Fruit fly (Drosophila melanogaster) whole organism, embryonic: ENCODE data around the gene Dmtn.

Source experiments
- CG10147 ChIP-seq: fragments of 200-800 bp; sonication (Bioruptor generic); optimal IDR thresholded peaks from 2 replicates; lab custom pipeline; 2019; ENCODE audit warnings: missing biosample characterization, mild to moderate bottlenecking, missing genetic modification characterization, moderate library complexity
- CG10267 ChIP-seq: fragments of 200-800 bp; sonication (Bioruptor generic); optimal IDR thresholded peaks from 2 replicates; lab custom pipeline; 2018; ENCODE audit warnings: missing biosample characterization, mild to moderate bottlenecking, missing genetic modification characterization, moderate library complexity
- CG10959 ChIP-seq: fragments of 200-800 bp; sonication (Bioruptor generic); IDR thresholded peaks from 2 replicates; pipeline ENCODE4 v1.3.6; 2022; ENCODE audit warnings: missing biosample characterization, missing genetic modification characterization
- CG11504 ChIP-seq: fragments of 200-800 bp; sonication (Bioruptor generic); optimal IDR thresholded peaks from 3 replicates; lab custom pipeline; 2019; ENCODE audit warnings: missing biosample characterization, mild to moderate bottlenecking, missing genetic modification characterization, moderate library complexity
- CG12299 ChIP-seq: fragments of 200-800 bp; sonication (Bioruptor generic); optimal IDR thresholded peaks from 2 replicates; lab custom pipeline; 2018; ENCODE audit warnings: missing biosample characterization, mild to moderate bottlenecking, missing genetic modification characterization
- CG13775 ChIP-seq: fragments of 200-800 bp; sonication (Bioruptor generic); optimal IDR thresholded peaks from 3 replicates; lab custom pipeline; 2017; ENCODE audit warnings: missing biosample characterization, mild to moderate bottlenecking, missing genetic modification characterization
- CG13894 ChIP-seq: fragments of 200-800 bp; sonication (Bioruptor generic); optimal IDR thresholded peaks from 3 replicates; lab custom pipeline; 2018; ENCODE audit warnings: missing biosample characterization, mild to moderate bottlenecking, missing genetic modification characterization, moderate library complexity
- CG14667 ChIP-seq: fragments of 200-800 bp; sonication (Bioruptor generic); IDR thresholded peaks from 2 replicates; pipeline ENCODE4 v1.3.6; 2022; ENCODE audit warnings: missing biosample characterization, missing genetic modification characterization
- CG17186 ChIP-seq: fragments of 200-800 bp; sonication (Bioruptor generic); optimal IDR thresholded peaks from 3 replicates; lab custom pipeline; 2017; ENCODE audit warnings: missing biosample characterization, missing genetic modification reagents, missing genetic modification characterization
- CG17612 ChIP-seq: fragments of 200-800 bp; sonication (Bioruptor generic); IDR thresholded peaks from 2 replicates; pipeline ENCODE4 v1.3.6; 2022; ENCODE audit warnings: missing biosample characterization, missing genetic modification characterization
- CG1792 ChIP-seq: fragments of 200-800 bp; sonication (Bioruptor generic); optimal IDR thresholded peaks from 2 replicates; lab custom pipeline; 2016; ENCODE audit warnings: missing biosample characterization, missing genetic modification characterization
- CG2120 ChIP-seq: fragments of 200-800 bp; sonication (Bioruptor generic); optimal IDR thresholded peaks from 3 replicates; lab custom pipeline; 2016; ENCODE audit warnings: missing biosample characterization, missing genetic modification characterization
- CG2712 ChIP-seq: fragments of 200-800 bp; optimal IDR thresholded peaks from 3 replicates; lab custom pipeline; 2019; ENCODE audit warnings: missing biosample characterization, mild to moderate bottlenecking, missing genetic modification characterization, moderate library complexity
- CG2889 ChIP-seq: fragments of 200-800 bp; sonication (Bioruptor generic); IDR thresholded peaks from 3 replicates; pipeline ENCODE4 v1.3.6; 2022; ENCODE audit warnings: missing biosample characterization, missing genetic modification characterization
- CG30431 ChIP-seq: fragments of 200-800 bp; sonication (Bioruptor generic); optimal IDR thresholded peaks from 2 replicates; lab custom pipeline; 2017; ENCODE audit warnings: missing biosample characterization, missing genetic modification characterization
- CG4730 ChIP-seq: fragments of 200-800 bp; sonication (Bioruptor generic); IDR thresholded peaks from 2 replicates; pipeline ENCODE4 v1.3.6; 2022; ENCODE audit warnings: missing biosample characterization, missing genetic modification characterization
- CG8478 ChIP-seq: fragments of >200 bp; optimal IDR thresholded peaks from 2 replicates; lab custom pipeline; 2018
- CG9609 ChIP-seq: fragments of 200-800 bp; sonication (Bioruptor generic); optimal IDR thresholded peaks from 3 replicates; lab custom pipeline; 2016; ENCODE audit warnings: missing biosample characterization, missing genetic modification characterization
- CG9817 ChIP-seq: fragments of 200-800 bp; sonication (Bioruptor generic); optimal IDR thresholded peaks from 2 replicates; lab custom pipeline; 2018; ENCODE audit warnings: missing biosample characterization, mild to moderate bottlenecking, missing genetic modification characterization, moderate library complexity
- CoRest ChIP-seq: fragments of 200-800 bp; sonication (Bioruptor generic); optimal IDR thresholded peaks from 3 replicates; lab custom pipeline; 2018; ENCODE audit warnings: missing biosample characterization, mild to moderate bottlenecking, missing genetic modification characterization, moderate library complexity
- D19B ChIP-seq: fragments of 200-800 bp; sonication (Bioruptor generic); optimal IDR thresholded peaks from 2 replicates; lab custom pipeline; 2017; ENCODE audit warnings: missing biosample characterization, mild to moderate bottlenecking, missing genetic modification characterization
- Dfd ChIP-seq, 2 experiments: fragments of >200 bp; optimal IDR thresholded peaks; 2 replicates each; lab custom pipeline; 2017; ENCODE audit warnings: missing biosample characterization in 2 of 2, missing genetic modification characterization in 2 of 2
- Eip74EF ChIP-seq, 2 experiments: fragments of 200-800 bp in 1 of 2; fragments of >200 bp in 1 of 2; sonication (Bioruptor generic) in 1 of 2; optimal IDR thresholded peaks; 2 replicates each; lab custom pipeline; 2017 to 2019; ENCODE audit warnings: missing biosample characterization in 2 of 2, missing genetic modification characterization in 2 of 2, mild to moderate bottlenecking in 1 of 2, moderate library complexity in 1 of 2
- Fer3 ChIP-seq: fragments of 200-800 bp; sonication (Bioruptor generic); optimal IDR thresholded peaks from 2 replicates; lab custom pipeline; 2018; ENCODE audit warnings: missing biosample characterization, mild to moderate bottlenecking, missing genetic modification characterization, moderate library complexity
- HHEX ChIP-seq: fragments of 200-800 bp; sonication (Bioruptor generic); optimal IDR thresholded peaks from 3 replicates; lab custom pipeline; 2017; ENCODE audit warnings: missing biosample characterization, mild to moderate bottlenecking, missing genetic modification characterization, missing genetic modification reagents
- Hr51 ChIP-seq, 2 experiments: fragments of 200-800 bp; sonication (Bioruptor generic); optimal IDR thresholded peaks; 2 replicates in 1 of 2; 3 replicates in 1 of 2; lab custom pipeline; 2016 to 2018; ENCODE audit warnings: missing biosample characterization in 2 of 2, missing genetic modification characterization in 2 of 2, mild to moderate bottlenecking in 1 of 2, moderate library complexity in 1 of 2
- Lpt ChIP-seq: fragments of >200 bp; optimal IDR thresholded peaks from 2 replicates; lab custom pipeline; 2018; ENCODE audit warnings: missing biosample characterization, missing genetic modification characterization
- MBD-R2 ChIP-seq: fragments of 200-800 bp; sonication (Bioruptor generic); IDR thresholded peaks from 2 replicates; pipeline ENCODE4 v1.3.6; 2022; ENCODE audit warnings: missing biosample characterization, missing genetic modification characterization
- Max ChIP-seq: fragments of 200-800 bp; sonication (Bioruptor generic); optimal IDR thresholded peaks from 2 replicates; lab custom pipeline; 2016; ENCODE audit warnings: missing biosample characterization, mild to moderate bottlenecking, missing genetic modification characterization
- Mes4 ChIP-seq: fragments of 200-800 bp; sonication (Bioruptor generic); optimal IDR thresholded peaks from 2 replicates; lab custom pipeline; 2016; ENCODE audit warnings: missing biosample characterization, missing genetic modification characterization
- NfI ChIP-seq: fragments of 200-800 bp; sonication (Bioruptor generic); optimal IDR thresholded peaks from 3 replicates; lab custom pipeline; 2018; ENCODE audit warnings: missing biosample characterization, mild to moderate bottlenecking, missing genetic modification characterization, moderate library complexity
- ara ChIP-seq: fragments of 200-800 bp; sonication (Bioruptor generic); IDR thresholded peaks from 2 replicates; pipeline ENCODE4 v1.3.6; 2022; ENCODE audit warnings: missing biosample characterization, missing genetic modification characterization
- az2 ChIP-seq: fragments of 200-800 bp; sonication (Bioruptor generic); optimal IDR thresholded peaks from 3 replicates; lab custom pipeline; 2016; ENCODE audit warnings: missing biosample characterization, missing genetic modification characterization
- crc ChIP-seq: fragments of 200-800 bp; sonication (Bioruptor generic); optimal IDR thresholded peaks from 2 replicates; lab custom pipeline; 2016; ENCODE audit warnings: missing biosample characterization, missing genetic modification characterization
- grn ChIP-seq: fragments of 200-800 bp; sonication (Bioruptor generic); optimal IDR thresholded peaks from 3 replicates; lab custom pipeline; 2017; ENCODE audit warnings: missing biosample characterization, missing genetic modification characterization
- gt ChIP-seq: fragments of 200-800 bp; sonication (Bioruptor generic); IDR thresholded peaks from 2 replicates; pipeline ENCODE4 v1.3.6; 2022; ENCODE audit warnings: missing biosample characterization, missing genetic modification characterization
- inv ChIP-seq: fragments of 200-800 bp; sonication (Bioruptor generic); IDR thresholded peaks from 2 replicates; pipeline ENCODE4 v1.3.6; 2022; ENCODE audit warnings: missing biosample characterization, missing genetic modification characterization; ENCODE audit not compliant: partially characterized antibody
- kah ChIP-seq: fragments of 200-800 bp; sonication (Bioruptor generic); optimal IDR thresholded peaks from 2 replicates; lab custom pipeline; 2018; ENCODE audit warnings: missing biosample characterization, mild to moderate bottlenecking, missing genetic modification characterization
- maf-S ChIP-seq: fragments of 200-800 bp; sonication (Bioruptor generic); optimal IDR thresholded peaks from 2 replicates; lab custom pipeline; 2016; ENCODE audit warnings: missing biosample characterization, missing genetic modification characterization
- odd ChIP-seq: fragments of 200-800 bp; sonication (Bioruptor generic); optimal IDR thresholded peaks from 2 replicates; lab custom pipeline; 2017; ENCODE audit warnings: missing biosample characterization, mild to moderate bottlenecking, missing genetic modification characterization
- otp ChIP-seq: fragments of 200-800 bp; sonication (Bioruptor generic); IDR thresholded peaks from 3 replicates; pipeline ENCODE4, ENCODE4 v1.3.6; 2022; ENCODE audit warnings: missing biosample characterization, missing genetic modification characterization
- pb ChIP-seq: fragments of 200-800 bp; sonication (Bioruptor generic); optimal IDR thresholded peaks from 3 replicates; lab custom pipeline; 2016; ENCODE audit warnings: missing biosample characterization, missing genetic modification characterization
- pzg ChIP-seq: fragments of 200-800 bp; sonication (Bioruptor generic); optimal IDR thresholded peaks from 3 replicates; lab custom pipeline; 2018; ENCODE audit warnings: missing biosample characterization, mild to moderate bottlenecking, missing genetic modification characterization, moderate library complexity
- rib ChIP-seq: fragments of 200-800 bp; sonication (Bioruptor generic); IDR thresholded peaks from 2 replicates; pipeline ENCODE4 v1.3.6; 2022; ENCODE audit warnings: missing biosample characterization, missing genetic modification characterization
- sens-2 ChIP-seq: fragments of 200-800 bp; sonication (Bioruptor generic); IDR thresholded peaks from 2 replicates; pipeline ENCODE4 v1.3.6; 2022; ENCODE audit warnings: missing biosample characterization, missing genetic modification characterization
- sima ChIP-seq: fragments of 200-800 bp; sonication (Bioruptor generic); optimal IDR thresholded peaks from 2 replicates; lab custom pipeline; 2016; ENCODE audit warnings: missing biosample characterization, missing genetic modification characterization
- slbo ChIP-seq: fragments of 200-800 bp; sonication (Bioruptor generic); IDR thresholded peaks from 2 replicates; pipeline ENCODE4 v1.3.6; 2022; ENCODE audit warnings: missing biosample characterization, missing genetic modification characterization
- so ChIP-seq: fragments of 200-800 bp; sonication (Bioruptor generic); IDR thresholded peaks from 3 replicates; pipeline ENCODE4 v1.3.6; 2022; ENCODE audit warnings: missing biosample characterization, missing genetic modification characterization
- sr ChIP-seq: fragments of 200-800 bp; sonication (Bioruptor generic); IDR thresholded peaks from 3 replicates; pipeline ENCODE4 v1.3.6; 2022; ENCODE audit warnings: missing biosample characterization, missing genetic modification characterization
- tgo ChIP-seq: fragments of 200-800 bp; sonication (Bioruptor generic); IDR thresholded peaks from 3 replicates; pipeline ENCODE4 v1.3.6; 2022; ENCODE audit warnings: missing biosample characterization, missing genetic modification characterization
- tin ChIP-seq: fragments of 200-800 bp; sonication (Bioruptor generic); optimal IDR thresholded peaks from 3 replicates; lab custom pipeline; 2016; ENCODE audit warnings: missing biosample characterization, missing genetic modification characterization
- tio ChIP-seq: fragments of 200-800 bp; sonication (Bioruptor generic); optimal IDR thresholded peaks from 2 replicates; lab custom pipeline; 2017; ENCODE audit warnings: missing biosample characterization, missing genetic modification characterization, inconsistent platforms
- z ChIP-seq: fragments of 200-800 bp; sonication (Bioruptor generic); IDR thresholded peaks from 3 replicates; pipeline ENCODE4 v1.3.6; 2022; ENCODE audit warnings: missing biosample characterization, missing genetic modification characterization

Dmtn gene

DNA sequence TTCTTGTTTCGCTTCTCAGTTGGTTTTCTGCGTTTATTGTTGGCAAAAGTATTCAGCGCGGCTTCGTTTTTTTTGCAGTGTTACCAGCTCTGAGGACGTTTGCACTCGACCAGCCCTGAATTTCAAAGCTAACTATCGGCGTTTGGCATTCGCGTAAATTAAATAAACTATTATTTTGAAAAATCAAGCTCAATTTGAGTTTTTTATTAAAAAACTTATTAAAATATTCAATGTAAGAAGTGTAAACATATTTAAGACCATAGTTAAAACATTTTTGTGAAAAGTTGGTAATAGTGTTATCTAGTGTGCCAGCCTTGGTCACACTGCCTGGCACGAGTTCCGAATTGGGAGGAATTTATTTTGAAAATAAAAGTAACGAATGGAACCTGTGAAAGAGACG is 59.9 kb downstream of the Dmtn start, which contains the start of the genes SmD2 and CG18048 (continued):
- TF ChIP-seq CG17186 (GFP tag; lab: Kevin White, UChicago) (peak; percentile 67), MBD-R2 (GFP tag; lab: Robert Waterston, UW) (peak; percentile 92), odd (GFP tag; lab: Kevin White, UChicago) (no peak), tin (no peak), CG1792 (GFP tag; lab: Kevin White, UChicago) (no peak), otp (GFP tag; lab: Robert Waterston, UW) (no peak), tgo (GFP tag; lab: Robert Waterston, UW) (no peak), CG12299 (tag; lab: Kevin White, UChicago) (no peak), CG2120 (GFP tag; lab: Kevin White, UChicago) (peak; percentile 14), rib (no peak), sima (no peak), ara (GFP tag; lab: Robert Waterston, UW) (no peak), maf-S (GFP tag; lab: Kevin White, UChicago) (no peak), az2 (GFP tag; lab: Kevin White, UChicago) (no peak), CG14667 (no peak), tio (GFP tag; lab: Kevin White, UChicago) (no peak), CoRest (tag; lab: Kevin White, UChicago) (peak; percentile 59), CG13894 (tag; lab: Kevin White, UChicago) (no peak), CG4730 (GFP tag; lab: Robert Waterston, UW) (no peak), Lpt (GFP tag; lab: Kevin White, UChicago) (no peak), CG17612 (GFP tag; lab: Robert Waterston, UW) (no peak), slbo (GFP tag; lab: Robert Waterston, UW) (0 out of 2 replicates have a peak, but pooled peaks have one; percentile 6), so (GFP tag; lab: Robert Waterston, UW) (no peak), Fer3 (tag; lab: Kevin White, UChicago) (no peak), CG2889 (GFP tag; lab: Robert Waterston, UW) (no peak), CG9817 (tag; lab: Kevin White, UChicago) (peak; percentile 15), sens-2 (GFP tag; lab: Robert Waterston, UW) (no peak), NfI (GFP tag; lab: Kevin White, UChicago) (no peak), Max (GFP tag; lab: Kevin White, UChicago) (peak; percentile 72), CG10959 (no peak), CG10267 (tag; lab: Kevin White, UChicago) (peak; percentile 66), inv (peak; percentile 75), D19B (GFP tag; lab: Kevin White, UChicago) (no peak), CG30431 (GFP tag; lab: Kevin White, UChicago) (no peak), CG8478 (lab: Kevin White, UChicago) (no peak), sr (GFP tag; lab: Robert Waterston, UW) (no peak), HHEX (GFP tag; lab: Kevin White, UChicago) (no peak), CG10147 (no peak), z (GFP tag; lab: Robert Waterston, UW) (no peak), CG13775 (GFP tag; lab: Kevin White, UChicago) (peak; percentile 27), Eip74EF (GFP tag; optimal IDR thresholded peaks at IDR 0.05; lab: Kevin White, UChicago) (no peak), crc (GFP tag; lab: Kevin White, UChicago) (no peak), CG9609 (no peak), grn (GFP tag; lab: Kevin White, UChicago) (no peak), gt (GFP tag; lab: Robert Waterston, UW) (no peak), pzg (peak; percentile 69), pb (no peak), Hr51 (GFP tag; optimal IDR thresholded peaks at IDR 0.05; lab: Kevin White, UChicago) (no peak), Mes4 (GFP tag; lab: Kevin White, UChicago) (no peak), CG2712 (tag; lab: Kevin White, UChicago) (peak; percentile 54), CG11504 (tag; lab: Kevin White, UChicago) (peak; percentile 38), kah (GFP tag; lab: Kevin White, UChicago) (no peak), Dfd (GFP tag; optimal IDR thresholded peaks at IDR 0.05; lab: Kevin White, UChicago) (no peak)
